Worm (Caenorhabditis elegans): ENCODE data around the gene F40G9.6.

Gene F40G9.6

DNA sequence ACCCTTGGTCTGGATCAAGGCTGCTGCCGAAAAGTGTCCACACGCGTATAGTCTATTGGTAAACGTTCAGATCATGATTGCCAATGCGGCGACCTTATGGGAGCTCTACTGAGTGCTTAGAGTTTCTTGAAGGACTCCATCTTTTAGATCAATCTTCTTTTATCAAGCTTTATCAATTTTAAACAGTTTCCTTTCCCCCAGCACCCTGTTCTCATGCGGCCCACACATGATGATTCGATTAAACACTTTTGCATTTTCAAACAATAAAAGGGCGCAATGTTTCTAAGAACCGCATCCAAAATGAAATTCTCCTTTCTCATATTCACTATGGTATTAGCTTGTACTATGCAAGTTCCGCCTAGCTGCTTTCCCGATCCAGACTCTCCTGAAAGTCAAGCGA, 14.0 kb upstream of the F40G9.6 start, which contains the start of gene F40G9.7:
TSS of gene F40G9.7 (plus strand) at position 301 of the 400 bp plus-strand sequence.
- no peak for TF ChIP-seq ama-1 (optimal IDR thresholded peaks at IDR 0.05)
- no peak for TF ChIP-seq tbx-2 (tag; optimal IDR thresholded peaks at IDR 0.05)
- TF ChIP-seq elt-1 (tag; optimal IDR thresholded peaks at IDR 0.05): no peak
- no peak for TF ChIP-seq eor-1 (tag; optimal IDR thresholded peaks at IDR 0.05)
- no peak for TF ChIP-seq nfya-1 (tag; optimal IDR thresholded peaks at IDR 0.05; ENCODE audit: insufficient read depth)
- no peak for TF ChIP-seq aly-2 (tag; optimal IDR thresholded peaks at IDR 0.05)
- TF ChIP-seq hmg-11 (tag; optimal IDR thresholded peaks at IDR 0.05): no peak
- no peak for TF ChIP-seq jun-1 (tag; optimal IDR thresholded peaks at IDR 0.05)
- no peak for TF ChIP-seq elt-2 (tag; optimal IDR thresholded peaks at IDR 0.05)
- no peak for TF ChIP-seq unc-62 (GFP tag; optimal IDR thresholded peaks at IDR 0.05)

DNA sequence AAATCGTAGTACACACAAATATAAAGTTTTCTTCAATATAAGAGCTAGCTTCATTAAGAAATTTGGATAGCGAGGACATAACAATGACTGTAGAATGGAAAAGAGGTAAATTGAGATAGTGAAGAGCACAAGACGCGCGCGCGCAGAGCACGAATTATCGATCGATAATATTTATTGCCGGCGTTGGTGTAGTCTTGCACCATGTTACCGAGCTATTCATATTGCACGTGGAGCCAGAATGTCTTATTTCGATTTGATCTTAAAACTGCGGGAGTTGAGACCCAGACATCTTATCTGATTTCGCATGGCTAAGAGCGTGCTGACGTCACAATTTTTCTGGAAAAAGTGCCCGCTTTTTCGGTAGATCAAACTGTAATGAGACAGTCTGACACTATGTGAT, 9.9 kb upstream of the F40G9.6 start, which contains the start of gene F40G9.18:
TSS of gene F40G9.18 (minus strand) at position 101 of the 400 bp plus-strand sequence.
- TF ChIP-seq nhr-76 (tag; optimal IDR thresholded peaks at IDR 0.05) (no peak), snpc-4 (tag; optimal IDR thresholded peaks at IDR 0.05) (no peak), mdl-1 (tag; optimal IDR thresholded peaks at IDR 0.05) (no peak), tbx-2 (tag; optimal IDR thresholded peaks at IDR 0.05) (no peak), aly-2 (tag; optimal IDR thresholded peaks at IDR 0.05) (no peak), ceh-16 (tag; optimal IDR thresholded peaks at IDR 0.05) (no peak), elt-3 (tag; optimal IDR thresholded peaks at IDR 0.05) (no peak), ceh-9 (tag; optimal IDR thresholded peaks at IDR 0.05) (no peak), R02D3.7 (tag; optimal IDR thresholded peaks at IDR 0.05) (no peak), lsy-12 (tag; optimal IDR thresholded peaks at IDR 0.05) (no peak), ztf-11 (tag; optimal IDR thresholded peaks at IDR 0.05) (no peak), nhr-25 (tag; optimal IDR thresholded peaks at IDR 0.05) (no peak), nhr-67 (tag; optimal IDR thresholded peaks at IDR 0.05) (no peak), skn-1 (tag; optimal IDR thresholded peaks at IDR 0.05) (no peak), unc-62 (GFP tag; optimal IDR thresholded peaks at IDR 0.05) (no peak)

DNA sequence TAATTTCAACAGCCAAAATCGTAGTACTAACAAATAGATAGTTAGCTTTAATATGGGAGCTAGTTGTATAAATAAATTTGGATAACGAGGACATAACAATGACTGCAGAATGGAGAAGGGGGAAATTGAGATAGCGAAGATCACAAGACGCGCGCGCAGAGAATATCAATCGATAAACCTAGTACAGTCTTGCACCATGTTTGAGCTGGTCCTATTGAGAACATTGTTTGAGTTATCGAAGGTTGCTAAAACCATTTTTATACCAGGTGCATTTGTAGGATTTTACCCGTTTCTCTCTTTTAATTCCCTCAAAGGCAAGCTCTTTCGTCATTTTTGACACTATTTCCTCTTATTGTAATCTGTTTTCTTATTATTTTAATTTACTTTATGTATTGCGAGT, 7.7 kb upstream of the F40G9.6 start, which contains the start of the genes F40G9.9 and F40G9.12:
TSS of gene F40G9.9 (minus strand) at position 101 of the 400 bp plus-strand sequence.
TSS of gene F40G9.12 (plus strand) at position 231 of the 400 bp plus-strand sequence.
- TF ChIP-seq nhr-43 (tag; optimal IDR thresholded peaks at IDR 0.05; ENCODE audit: poor library complexity, severe bottlenecking) (no peak), snpc-4 (tag; optimal IDR thresholded peaks at IDR 0.05) (no peak)

DNA sequence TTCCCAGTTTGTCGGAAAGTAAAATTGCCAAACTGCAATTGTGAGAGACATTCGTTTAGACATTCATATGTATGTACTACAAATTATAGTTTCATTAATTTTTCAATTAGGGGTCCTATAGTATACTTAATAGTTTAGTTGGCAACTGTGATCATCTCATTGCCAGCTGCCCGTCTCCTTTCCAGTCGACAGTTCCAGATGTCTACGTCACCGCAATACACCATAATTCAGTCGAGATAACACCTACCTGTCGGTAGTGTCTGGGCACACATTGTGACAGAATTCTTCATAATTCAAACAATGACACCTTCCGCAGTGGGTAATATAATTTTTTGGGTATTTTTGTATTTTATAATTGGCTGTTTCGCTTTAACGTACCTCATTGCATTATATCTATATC, 5.8 kb upstream of the F40G9.6 start, which contains the start of gene F40G9.19:
TSS of gene F40G9.19 (plus strand) at position 301 of the 400 bp plus-strand sequence.
- TF ChIP-seq nfya-1 (tag; optimal IDR thresholded peaks at IDR 0.05; ENCODE audit: insufficient read depth) (no peak), nhr-67 (tag; optimal IDR thresholded peaks at IDR 0.05) (no peak), egl-27 (tag; optimal IDR thresholded peaks at IDR 0.05) (no peak), nhr-25 (tag; optimal IDR thresholded peaks at IDR 0.05) (no peak), sea-2 (GFP tag; optimal IDR thresholded peaks at IDR 0.05) (no peak), snpc-4 (tag; optimal IDR thresholded peaks at IDR 0.05) (no peak), nhr-11 (tag; optimal IDR thresholded peaks at IDR 0.05) (no peak), eor-1 (tag; optimal IDR thresholded peaks at IDR 0.05) (no peak), ceh-82 (tag; optimal IDR thresholded peaks at IDR 0.05) (no peak), tbx-2 (tag; optimal IDR thresholded peaks at IDR 0.05) (no peak), jun-1 (tag; optimal IDR thresholded peaks at IDR 0.05) (no peak), R02D3.7 (tag; optimal IDR thresholded peaks at IDR 0.05) (no peak), lin-39 (tag; optimal IDR thresholded peaks at IDR 0.05) (no peak), mdl-1 (tag; optimal IDR thresholded peaks at IDR 0.05) (no peak), nhr-77 (tag; optimal IDR thresholded peaks at IDR 0.05) (no peak), ztf-11 (tag; optimal IDR thresholded peaks at IDR 0.05) (no peak), hmg-11 (tag; optimal IDR thresholded peaks at IDR 0.05) (no peak), nhr-23 (tag; optimal IDR thresholded peaks at IDR 0.05) (no peak), ZK546.5 (tag; optimal IDR thresholded peaks at IDR 0.05) (no peak), lsy-12 (tag; optimal IDR thresholded peaks at IDR 0.05) (no peak)

DNA sequence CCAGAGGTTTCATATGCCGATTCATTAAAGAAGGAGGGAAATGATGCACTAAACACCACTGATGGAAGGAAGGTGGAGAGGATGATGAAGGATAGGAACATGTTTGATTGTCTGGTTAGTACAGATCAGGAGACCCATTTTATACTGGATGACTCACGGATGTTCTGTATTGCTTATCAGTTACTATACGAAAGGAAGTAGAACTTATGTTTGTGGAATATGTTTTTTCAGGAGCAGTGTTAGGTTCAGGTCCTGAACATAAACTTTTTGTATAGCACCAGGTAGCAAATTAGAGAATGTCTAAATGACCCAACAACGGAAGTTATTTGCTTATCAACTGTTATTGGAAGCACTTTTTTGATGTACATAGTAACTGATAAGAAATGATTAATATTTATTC, 3.6 kb upstream of the F40G9.6 start, which contains the start of gene clec-148:
TSS of gene clec-148 (minus strand) at position 101 of the 400 bp plus-strand sequence.
- TF ChIP-seq egl-27 (tag; optimal IDR thresholded peaks at IDR 0.05) (no peak), tbx-2 (tag; optimal IDR thresholded peaks at IDR 0.05) (no peak), ZK546.5 (tag; optimal IDR thresholded peaks at IDR 0.05) (no peak), nhr-23 (tag; optimal IDR thresholded peaks at IDR 0.05) (no peak), unc-62 (GFP tag; optimal IDR thresholded peaks at IDR 0.05) (no peak), jun-1 (tag; optimal IDR thresholded peaks at IDR 0.05) (no peak), ztf-11 (tag; optimal IDR thresholded peaks at IDR 0.05) (no peak), nhr-12 (tag; optimal IDR thresholded peaks at IDR 0.05) (no peak), elt-1 (tag; optimal IDR thresholded peaks at IDR 0.05) (no peak), nhr-76 (tag; optimal IDR thresholded peaks at IDR 0.05) (no peak)
